Worm (Caenorhabditis elegans) whole organism, young adult: Measurements from ENCODE around the gene T23B7.2.
A peak's percentile ranks its signal among the peaks of the same experiment; 100 is the strongest.

Source experiments
- B0261.1 ChIP-seq: sonication (generic microtip); optimal IDR thresholded peaks from 2 replicates; lab custom pipeline; 2016; ENCODE audit warnings: mild to moderate bottlenecking, missing genetic modification characterization, moderate library complexity, missing compliant biosample characterization
- C06A6.2 ChIP-seq: fragments of 200-800 bp; sonication (Bioruptor generic); conservative IDR thresholded peaks from 2 replicates; pipeline ENCODE4 v1.3.6; 2022; ENCODE audit warnings: missing genetic modification characterization, missing compliant biosample characterization
- C17E4.6 ChIP-seq: fragments of 200-800 bp; sonication (Bioruptor generic); IDR thresholded peaks from 2 replicates; pipeline ENCODE4 v1.3.6; 2022; ENCODE audit warnings: missing genetic modification reagents, missing genetic modification characterization, missing compliant biosample characterization
- F49E8.2 ChIP-seq: sonication (generic microtip); optimal IDR thresholded peaks from 3 replicates; lab custom pipeline; 2017; ENCODE audit warnings: missing genetic modification characterization, mild to moderate bottlenecking, missing compliant biosample characterization, antibody characterized with exemption, moderate library complexity; ENCODE audit not compliant: insufficient read depth
- F55B11.4 ChIP-seq: sonication (generic microtip); optimal IDR thresholded peaks from 2 replicates; lab custom pipeline; 2016; ENCODE audit warnings: missing compliant biosample characterization, missing genetic modification characterization, borderline replicate concordance; ENCODE audit not compliant: insufficient read depth
- F57A8.1 ChIP-seq: fragments of 200-800 bp; sonication (Bioruptor generic); optimal IDR thresholded peaks from 2 replicates; lab custom pipeline; 2018; ENCODE audit warnings: mild to moderate bottlenecking, missing genetic modification characterization, moderate library complexity, missing compliant biosample characterization
- K11D2.4 ChIP-seq: fragments of 200-800 bp; sonication (Bioruptor generic); IDR thresholded peaks from 2 replicates; pipeline ENCODE4 v1.3.6; 2022; ENCODE audit warnings: missing genetic modification reagents, missing genetic modification characterization, missing compliant biosample characterization
- Y67H2A.10 ChIP-seq: fragments of 200-800 bp; sonication (Bioruptor generic); conservative IDR thresholded peaks from 2 replicates; pipeline ENCODE4 v1.3.6; 2022; ENCODE audit warnings: missing genetic modification reagents, missing genetic modification characterization, missing compliant biosample characterization
- Y95B8A.8 ChIP-seq: fragments of 200-800 bp; sonication (Bioruptor generic); IDR thresholded peaks from 2 replicates; pipeline ENCODE4 v1.3.6; 2022; ENCODE audit warnings: missing genetic modification reagents, missing genetic modification characterization, missing compliant biosample characterization
- ZK185.1 ChIP-seq: sonication (generic microtip); optimal IDR thresholded peaks from 2 replicates; lab custom pipeline; 2016; ENCODE audit warnings: mild to moderate bottlenecking, missing genetic modification characterization, missing compliant biosample characterization; ENCODE audit not compliant: poor library complexity, severe bottlenecking
- ama-1 ChIP-seq, 3 experiments: fragments of 150-350 bp in 1 of 3; sonication (generic microtip) in 2 of 3; optimal IDR thresholded peaks; 2 replicates each; lab custom pipeline; 2014 to 2018; ENCODE audit warnings: missing biosample characterization in 2 of 3, missing genetic modification characterization in 2 of 3, missing genetic modification reagents in 2 of 3
- aptf-3 ChIP-seq: fragments of 200-800 bp; sonication (Bioruptor generic); IDR thresholded peaks from 2 replicates; pipeline ENCODE4 v1.3.6; 2022; ENCODE audit warnings: missing genetic modification characterization, missing compliant biosample characterization
- atf-7 ChIP-seq: sonication (generic microtip); optimal IDR thresholded peaks from 2 replicates; lab custom pipeline; 2017; ENCODE audit warnings: mild to moderate bottlenecking, missing genetic modification characterization, missing compliant biosample characterization
- athp-1 ChIP-seq: sonication (generic microtip); optimal IDR thresholded peaks from 2 replicates; lab custom pipeline; 2017; ENCODE audit warnings: mild to moderate bottlenecking, missing genetic modification characterization, missing compliant biosample characterization
- attf-5 ChIP-seq: fragments of 200-800 bp; sonication (Bioruptor generic); optimal IDR thresholded peaks from 2 replicates; lab custom pipeline; 2018; ENCODE audit warnings: mild to moderate bottlenecking, missing genetic modification characterization, missing compliant biosample characterization
- bed-1 ChIP-seq: fragments of 200-800 bp; sonication (Bioruptor generic); IDR thresholded peaks from 2 replicates; pipeline ENCODE4 v1.3.6; 2022; ENCODE audit warnings: missing genetic modification reagents, missing genetic modification characterization, missing compliant biosample characterization
- cebp-1 ChIP-seq, 2 experiments: fragments of 200-800 bp in 1 of 2; sonication (Bioruptor generic) in 1 of 2; sonication (generic microtip) in 1 of 2; IDR thresholded peaks in 1 of 2; optimal IDR thresholded peaks in 1 of 2; 2 replicates each; pipeline versions ENCODE4 v1.3.6 to Lab custom; 2017 to 2022; ENCODE audit warnings: missing compliant biosample characterization in 2 of 2, missing genetic modification characterization in 2 of 2, mild to moderate bottlenecking in 1 of 2, missing genetic modification reagents in 1 of 2, moderate library complexity in 1 of 2
- ceh-100 ChIP-seq: fragments of 200-800 bp; sonication (Bioruptor generic); IDR thresholded peaks from 2 replicates; pipeline ENCODE4 v1.3.6; 2022; ENCODE audit warnings: missing genetic modification reagents, missing genetic modification characterization, missing compliant biosample characterization
- ceh-27 ChIP-seq: fragments of 200-800 bp; sonication (Bioruptor generic); optimal IDR thresholded peaks from 2 replicates; lab custom pipeline; 2018; ENCODE audit warnings: mild to moderate bottlenecking, missing genetic modification characterization, moderate library complexity, missing compliant biosample characterization
- ceh-58 ChIP-seq: fragments of 200-800 bp; sonication (Bioruptor generic); IDR thresholded peaks from 2 replicates; pipeline ENCODE4 v1.3.6; 2022; ENCODE audit warnings: missing genetic modification characterization, missing compliant biosample characterization
- ceh-79 ChIP-seq: sonication (generic microtip); optimal IDR thresholded peaks from 2 replicates; lab custom pipeline; 2017; ENCODE audit warnings: mild to moderate bottlenecking, missing genetic modification characterization, missing compliant biosample characterization
- ceh-91 ChIP-seq: fragments of 200-800 bp; sonication (Bioruptor generic); IDR thresholded peaks from 2 replicates; pipeline ENCODE4 v1.3.6; 2022; ENCODE audit warnings: missing genetic modification reagents, missing genetic modification characterization, missing compliant biosample characterization
- egrh-3 ChIP-seq: fragments of 200-800 bp; sonication (Bioruptor generic); IDR thresholded peaks from 2 replicates; pipeline ENCODE4 v1.3.6; 2022; ENCODE audit warnings: missing genetic modification reagents, missing genetic modification characterization, missing compliant biosample characterization
- ets-4 ChIP-seq: fragments of 200-800 bp; sonication (Bioruptor generic); optimal IDR thresholded peaks from 2 replicates; lab custom pipeline; 2018; ENCODE audit warnings: mild to moderate bottlenecking, missing genetic modification characterization, missing compliant biosample characterization
- hlh-12 ChIP-seq: sonication (generic microtip); optimal IDR thresholded peaks from 2 replicates; lab custom pipeline; 2016; ENCODE audit warnings: missing genetic modification characterization, missing compliant biosample characterization
- let-607 ChIP-seq, 2 experiments: fragments of 200-800 bp in 1 of 2; sonication (Bioruptor generic) in 1 of 2; sonication (generic microtip) in 1 of 2; optimal IDR thresholded peaks; 2 replicates each; lab custom pipeline; 2016 to 2018; ENCODE audit warnings: mild to moderate bottlenecking in 2 of 2, missing compliant biosample characterization in 2 of 2, missing genetic modification characterization in 2 of 2, moderate library complexity in 2 of 2, missing genotype in 1 of 2
- lin-35 ChIP-seq, 3 experiments: fragments of 150-350 bp in 2 of 3; sonication (generic microtip) in 1 of 3; optimal IDR thresholded peaks; 2 replicates each; lab custom pipeline; 2014 to 2018; ENCODE audit warnings: missing biosample characterization in 3 of 3, missing genetic modification characterization in 3 of 3, missing genetic modification reagents in 3 of 3
- lin-40 ChIP-seq: sonication (generic microtip); optimal IDR thresholded peaks from 2 replicates; lab custom pipeline; 2016; ENCODE audit warnings: missing genetic modification characterization, mild to moderate bottlenecking, missing compliant biosample characterization, missing genotype, missing genetic modification reagents
- madf-3 ChIP-seq: fragments of 200-800 bp; sonication (Bioruptor generic); IDR thresholded peaks from 2 replicates; pipeline ENCODE4 v1.3.6; 2022; ENCODE audit warnings: missing genetic modification reagents, missing genetic modification characterization, missing compliant biosample characterization
- madf-8 ChIP-seq: fragments of 200-800 bp; sonication (Bioruptor generic); conservative IDR thresholded peaks from 2 replicates; pipeline ENCODE4 v1.3.6; 2022; ENCODE audit warnings: missing genetic modification reagents, missing genetic modification characterization, missing compliant biosample characterization
- mes-4 ChIP-seq: sonication (generic microtip); optimal IDR thresholded peaks from 2 replicates; lab custom pipeline; 2016; ENCODE audit warnings: missing genotype, missing genetic modification characterization, missing compliant biosample characterization
- nfya-2 ChIP-seq: fragments of 200-800 bp; sonication (Bioruptor generic); IDR thresholded peaks from 2 replicates; pipeline ENCODE4 v1.3.6; 2022; ENCODE audit warnings: missing genetic modification reagents, missing genetic modification characterization, missing compliant biosample characterization
- nhr-80 ChIP-seq: sonication (generic microtip); optimal IDR thresholded peaks from 2 replicates; lab custom pipeline; 2016; ENCODE audit warnings: missing genetic modification characterization, missing compliant biosample characterization
- pha-4 ChIP-seq: fragments of 150-350 bp; sonication (generic microtip); optimal IDR thresholded peaks from 2 replicates; lab custom pipeline; 2014; ENCODE audit warnings: missing biosample characterization, missing genetic modification reagents, missing genetic modification characterization
- rpc-1 ChIP-seq, 2 experiments: fragments of 150-350 bp in 1 of 2; sonication (generic microtip) in 1 of 2; optimal IDR thresholded peaks; 2 replicates each; lab custom pipeline; 2014 to 2018; ENCODE audit warnings: missing biosample characterization in 1 of 2, missing genetic modification characterization in 1 of 2, missing genetic modification reagents in 1 of 2, missing genotype in 1 of 2
- snpc-3.4 ChIP-seq: sonication (generic microtip); optimal IDR thresholded peaks from 2 replicates; lab custom pipeline; 2017; ENCODE audit warnings: missing genetic modification characterization, mild to moderate bottlenecking, missing compliant biosample characterization, antibody characterized with exemption, moderate library complexity, missing genotype, missing genetic modification reagents
- sptf-2 ChIP-seq: fragments of 200-800 bp; sonication (Bioruptor generic); optimal IDR thresholded peaks from 2 replicates; lab custom pipeline; 2018; ENCODE audit warnings: mild to moderate bottlenecking, missing genetic modification characterization, missing compliant biosample characterization
- unc-62 ChIP-seq: fragments of 150-350 bp; optimal IDR thresholded peaks from 2 replicates; lab custom pipeline; 2014; ENCODE audit warnings: missing biosample characterization, missing genetic modification reagents, missing genetic modification characterization
- ztf-22 ChIP-seq: fragments of 200-800 bp; sonication (Bioruptor generic); optimal IDR thresholded peaks from 2 replicates; lab custom pipeline; 2018; ENCODE audit warnings: mild to moderate bottlenecking, missing genetic modification characterization, moderate library complexity, missing compliant biosample characterization
- ztf-28 ChIP-seq: fragments of 200-800 bp; sonication (Bioruptor generic); IDR thresholded peaks from 2 replicates; pipeline ENCODE4 v1.3.6; 2022; ENCODE audit warnings: missing genetic modification reagents, missing genetic modification characterization, missing compliant biosample characterization
- ztf-3 ChIP-seq: fragments of 200-800 bp; sonication (Bioruptor generic); optimal IDR thresholded peaks from 2 replicates; lab custom pipeline; 2018; ENCODE audit warnings: mild to moderate bottlenecking, missing genetic modification characterization, missing compliant biosample characterization

The T23B7.2 gene

ce11 chrII:4885976-4886375, 43.9 kb upstream of the T23B7.2 start, which contains the start of gene R05F9.7:
R05F9.7 (plus strand) TSS chrII:4886276.
- no peak for TF ChIP-seq attf-5
- no peak for TF ChIP-seq F55B11.4
- TF ChIP-seq ama-1 (optimal IDR thresholded peaks at IDR 0.05; lab: Kevin White, UChicago): no peak
- no peak for TF ChIP-seq ama-1 (GFP tag; optimal IDR thresholded peaks at IDR 0.05; lab: Kevin White, UChicago)
- TF ChIP-seq ceh-79: no peak

- no peak for TF ChIP-seq hlh-12 (tag; lab: Kevin White, UChicago)
- TF ChIP-seq lin-35 (GFP tag; optimal IDR thresholded peaks at IDR 0.05; lab: Kevin White, UChicago): no peak
- TF ChIP-seq atf-7 (tag; lab: Kevin White, UChicago): no peak
- TF ChIP-seq nhr-80 (tag; lab: Kevin White, UChicago): no peak
These were observed 42.4 kb upstream of the T23B7.2 start for ce11 chrII:4884403-4884802.

DNA sequence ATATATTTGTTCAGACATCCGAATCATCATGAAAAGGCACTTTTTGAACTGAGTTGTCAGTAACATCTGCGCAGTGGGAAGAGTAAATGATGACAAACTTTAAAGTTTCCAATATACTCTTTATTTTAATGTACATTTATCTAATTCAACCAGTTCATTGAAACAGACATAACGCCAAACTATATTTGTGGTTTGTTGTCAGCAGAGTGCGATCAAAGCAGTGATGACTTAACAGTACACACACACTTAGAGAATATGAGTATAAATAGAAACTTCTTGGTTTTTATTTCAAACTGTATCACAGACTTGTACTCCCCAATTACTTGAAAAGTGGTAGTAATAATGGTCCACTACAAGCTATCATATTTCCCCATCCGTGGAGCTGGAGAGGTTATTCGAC, 41.4 kb upstream of the T23B7.2 start, which contains the start of gene gst-8:
TSS of gene gst-8 (plus strand) at position 301 of the 400 bp plus-strand sequence.
- TF ChIP-seq snpc-3.4 (tag; lab: Kevin White, UChicago): no peak
- no peak for TF ChIP-seq ztf-3
- no peak for TF ChIP-seq egrh-3
- no peak for TF ChIP-seq nfya-2
- no peak for TF ChIP-seq ZK185.1
- no peak for TF ChIP-seq rpc-1 (optimal IDR thresholded peaks at IDR 0.05; lab: Kevin White, UChicago)
- TF ChIP-seq rpc-1 (tag; optimal IDR thresholded peaks at IDR 0.05; lab: Kevin White, UChicago): no peak
- TF ChIP-seq ets-4 (GFP tag; lab: Kevin White, UChicago): no peak
- TF ChIP-seq sptf-2 (GFP tag; lab: Kevin White, UChicago): no peak
- TF ChIP-seq cebp-1 (GFP tag; IDR thresholded peaks at IDR 0.05; lab: Robert Waterston, UW): no peak
- no peak for TF ChIP-seq cebp-1 (tag; optimal IDR thresholded peaks at IDR 0.05; lab: Kevin White, UChicago)
- TF ChIP-seq F57A8.1 (GFP tag; lab: Kevin White, UChicago): no peak
- TF ChIP-seq let-607 (tag; optimal IDR thresholded peaks at IDR 0.05; lab: Kevin White, UChicago): no peak
- TF ChIP-seq ceh-100 (GFP tag; lab: Robert Waterston, UW): no peak
- TF ChIP-seq madf-3 (GFP tag; lab: Robert Waterston, UW): no peak
- TF ChIP-seq F49E8.2 (tag; lab: Kevin White, UChicago): no peak
- TF ChIP-seq Y95B8A.8: no peak
- no peak for TF ChIP-seq B0261.1 (tag; lab: Kevin White, UChicago)
- TF ChIP-seq madf-8 (GFP tag; lab: Robert Waterston, UW): no peak
- TF ChIP-seq ceh-91 (GFP tag; lab: Robert Waterston, UW): no peak
- no peak for TF ChIP-seq lin-40 (tag; lab: Kevin White, UChicago)
- TF ChIP-seq, all 124 proteins: peak for 0

- TF ChIP-seq attf-5: no peak
- TF ChIP-seq C06A6.2 (GFP tag; lab: Robert Waterston, UW): no peak
These were observed 40.5 kb upstream of the T23B7.2 start for ce11 chrII:4882498-4882897.

- TF ChIP-seq ceh-27 (GFP tag; lab: Kevin White, UChicago) (peak; percentile 38), cebp-1 (GFP tag; IDR thresholded peaks at IDR 0.05; lab: Robert Waterston, UW) (no peak), cebp-1 (tag; optimal IDR thresholded peaks at IDR 0.05; lab: Kevin White, UChicago) (peak; percentile 1), ztf-22 (GFP tag; lab: Kevin White, UChicago) (no peak), K11D2.4 (GFP tag; lab: Robert Waterston, UW) (no peak), unc-62 (no peak), ztf-28 (GFP tag; lab: Robert Waterston, UW) (no peak), athp-1 (no peak), ceh-58 (GFP tag; lab: Robert Waterston, UW) (no peak), bed-1 (GFP tag; lab: Robert Waterston, UW) (no peak), pha-4 (no peak), Y67H2A.10 (no peak), Y95B8A.8 (no peak), mes-4 (no peak), aptf-3 (0 out of 2 replicates have a peak, but pooled peaks have one; percentile 60), snpc-3.4 (tag; lab: Kevin White, UChicago) (no peak), C17E4.6 (GFP tag; lab: Robert Waterston, UW) (no peak)
These were observed 39.7 kb upstream of the T23B7.2 start, which contains the start of gene gst-7 for ce11 chrII:4881727-4882126. gst-7 (plus strand) TSS chrII:4882062.
